Worm (Caenorhabditis elegans): ENCODE results near the gene nhr-71.

ce11 chrX:13752822-13753581 is 5.9 kb downstream of the nhr-71 start:
- TF ChIP-seq ceh-36 (tag; optimal IDR thresholded peaks at IDR 0.05), result no peak
- TF ChIP-seq ceh-13 (GFP tag; optimal IDR thresholded peaks at IDR 0.05), result no peak
- no peak for TF ChIP-seq aly-1 (tag; optimal IDR thresholded peaks at IDR 0.05)
- no peak for TF ChIP-seq scrt-1 (GFP tag; IDR thresholded peaks at IDR 0.05)
- TF ChIP-seq flt-1 (GFP tag; IDR thresholded peaks at IDR 0.05), result no peak
- no peak for TF ChIP-seq tbx-37 (GFP tag; conservative IDR thresholded peaks at IDR 0.05)
- no peak for TF ChIP-seq ama-1 (optimal IDR thresholded peaks at IDR 0.05)
- TF ChIP-seq sea-1 (GFP tag; conservative IDR thresholded peaks at IDR 0.05), result no peak
- no peak for TF ChIP-seq ets-7 (tag; optimal IDR thresholded peaks at IDR 0.05)
- TF ChIP-seq hnd-1 (tag; optimal IDR thresholded peaks at IDR 0.05), result no peak
- TF ChIP-seq hmg-4 (GFP tag; optimal IDR thresholded peaks at IDR 0.05), result no peak
- no peak for TF ChIP-seq pes-1 (GFP tag; IDR thresholded peaks at IDR 0.05)
- TF ChIP-seq B0310.2 (tag; optimal IDR thresholded peaks at IDR 0.05), result no peak
